Fruit fly (Drosophila melanogaster) whole organism, embryonic: ENCODE results near the gene BomT3.

ENCODE experiments used
- Atf-2 ChIP-seq: fragments of 200-800 bp; sonication (Bioruptor generic); optimal IDR thresholded peaks from 2 replicates; lab custom pipeline; 2016; ENCODE audit warnings: missing biosample characterization, missing genetic modification characterization
- CG10267 ChIP-seq: fragments of 200-800 bp; sonication (Bioruptor generic); optimal IDR thresholded peaks from 2 replicates; lab custom pipeline; 2018; ENCODE audit warnings: missing biosample characterization, mild to moderate bottlenecking, missing genetic modification characterization, moderate library complexity
- CG10366 ChIP-seq: fragments of 200-800 bp; sonication (Bioruptor generic); IDR thresholded peaks from 2 replicates; pipeline ENCODE4 v1.3.6; 2022; ENCODE audit warnings: missing biosample characterization, missing genetic modification characterization
- CG11723 ChIP-seq: fragments of 200-800 bp; sonication (Bioruptor generic); optimal IDR thresholded peaks from 2 replicates; lab custom pipeline; 2017; ENCODE audit warnings: missing biosample characterization, mild to moderate bottlenecking, missing genetic modification characterization
- CG1233 ChIP-seq: fragments of 200-800 bp; sonication (Bioruptor generic); optimal IDR thresholded peaks from 4 replicates; lab custom pipeline; 2018; ENCODE audit warnings: missing biosample characterization, mild to moderate bottlenecking, missing genetic modification characterization
- CG12391 ChIP-seq: fragments of 200-800 bp; sonication (Bioruptor generic); optimal IDR thresholded peaks from 3 replicates; lab custom pipeline; 2018; ENCODE audit warnings: missing biosample characterization, mild to moderate bottlenecking, missing genetic modification characterization, moderate library complexity
- CG13894 ChIP-seq: fragments of 200-800 bp; sonication (Bioruptor generic); optimal IDR thresholded peaks from 3 replicates; lab custom pipeline; 2018; ENCODE audit warnings: missing biosample characterization, mild to moderate bottlenecking, missing genetic modification characterization, moderate library complexity
- CG16813 ChIP-seq: fragments of 200-800 bp; sonication (Bioruptor generic); IDR thresholded peaks from 3 replicates; pipeline ENCODE4 v1.3.6; 2022; ENCODE audit warnings: missing biosample characterization, missing genetic modification characterization; ENCODE audit not compliant: partially characterized antibody
- CG16863 ChIP-seq: fragments of 200-800 bp; sonication (Bioruptor generic); optimal IDR thresholded peaks from 3 replicates; lab custom pipeline; 2016; ENCODE audit warnings: missing biosample characterization, missing genetic modification characterization
- CG4360 ChIP-seq: fragments of 200-800 bp; sonication (Bioruptor generic); IDR thresholded peaks from 2 replicates; pipeline ENCODE4 v1.3.6; 2022; ENCODE audit warnings: missing biosample characterization, missing genetic modification characterization
- CG4854 ChIP-seq: fragments of 200-800 bp; sonication (Bioruptor generic); optimal IDR thresholded peaks from 2 replicates; lab custom pipeline; 2016; ENCODE audit warnings: missing biosample characterization, missing genetic modification characterization, inconsistent platforms
- CG7556 ChIP-seq: fragments of 200-800 bp; sonication (Bioruptor generic); optimal IDR thresholded peaks from 2 replicates; lab custom pipeline; 2017; ENCODE audit warnings: missing biosample characterization, mild to moderate bottlenecking, missing genetic modification characterization
- CG7839 ChIP-seq: fragments of 200-800 bp; sonication (Bioruptor generic); optimal IDR thresholded peaks from 3 replicates; lab custom pipeline; 2018; ENCODE audit warnings: missing biosample characterization, mild to moderate bottlenecking, missing genetic modification characterization, moderate library complexity
- CG8765 ChIP-seq: fragments of 200-800 bp; sonication (Bioruptor generic); IDR thresholded peaks from 2 replicates; pipeline ENCODE4 v1.3.6; 2022; ENCODE audit warnings: missing biosample characterization, missing genetic modification characterization
- CkIIα-i1 ChIP-seq: fragments of 200-800 bp; sonication (Bioruptor generic); IDR thresholded peaks from 2 replicates; pipeline ENCODE4 v1.3.6; 2022; ENCODE audit warnings: missing biosample characterization, missing genetic modification characterization
- Elba2 ChIP-seq: fragments of 200-800 bp; sonication (Bioruptor generic); optimal IDR thresholded peaks from 3 replicates; lab custom pipeline; 2016; ENCODE audit warnings: missing biosample characterization, missing genetic modification characterization
- Fer2 ChIP-seq: fragments of 200-800 bp; sonication (Bioruptor generic); optimal IDR thresholded peaks from 2 replicates; lab custom pipeline; 2018; ENCODE audit warnings: missing biosample characterization, mild to moderate bottlenecking, missing genetic modification characterization, moderate library complexity
- GATAe ChIP-seq: fragments of 200-800 bp; sonication (Bioruptor generic); conservative IDR thresholded peaks from 2 replicates; pipeline ENCODE4 v1.3.6; 2022; ENCODE audit warnings: missing biosample characterization, missing genetic modification characterization
- HLH3B ChIP-seq: fragments of 200-800 bp; sonication (Bioruptor generic); IDR thresholded peaks from 2 replicates; pipeline ENCODE4 v1.3.6; 2022; ENCODE audit warnings: missing biosample characterization, missing genetic modification characterization
- MESR4 ChIP-seq: fragments of 200-800 bp; sonication (Bioruptor generic); optimal IDR thresholded peaks from 2 replicates; lab custom pipeline; 2018; ENCODE audit warnings: missing biosample characterization, mild to moderate bottlenecking, missing genetic modification characterization, moderate library complexity
- Med ChIP-seq: fragments of 200-800 bp; sonication (Bioruptor generic); peaks from one replicate; lab custom pipeline; 2016; ENCODE audit warnings: missing biosample characterization, missing genetic modification characterization, mild to moderate bottlenecking, inconsistent platforms, moderate library complexity
- Scr ChIP-seq: fragments of 200-800 bp; sonication (Bioruptor generic); IDR thresholded peaks from 2 replicates; pipeline ENCODE4 v1.3.6; 2022; ENCODE audit warnings: missing biosample characterization, missing genetic modification characterization; ENCODE audit not compliant: partially characterized antibody
- Spps ChIP-seq: fragments of 200-800 bp; sonication (Bioruptor generic); optimal IDR thresholded peaks from 2 replicates; lab custom pipeline; 2018; ENCODE audit warnings: missing biosample characterization, mild to moderate bottlenecking, missing genetic modification characterization
- Sry-δ ChIP-seq: fragments of 200-800 bp; sonication (Bioruptor generic); optimal IDR thresholded peaks from 2 replicates; lab custom pipeline; 2016; ENCODE audit warnings: missing biosample characterization, missing genetic modification characterization
- TFAM ChIP-seq: fragments of 200-800 bp; sonication (Bioruptor generic); optimal IDR thresholded peaks from 2 replicates; lab custom pipeline; 2017; ENCODE audit warnings: missing biosample characterization, missing genetic modification characterization, inconsistent platforms
- Taf1 ChIP-seq: fragments of 200-800 bp; sonication (Bioruptor generic); IDR thresholded peaks from 2 replicates; pipeline ENCODE4 v1.3.6; 2022; ENCODE audit warnings: missing biosample characterization, missing genetic modification characterization
- Xrp1 ChIP-seq: fragments of 200-800 bp; sonication (Bioruptor generic); IDR thresholded peaks from 2 replicates; pipeline ENCODE4 v1.3.6; 2022; ENCODE audit warnings: missing biosample characterization, missing genetic modification characterization
- al ChIP-seq: fragments of 200-800 bp; sonication (Bioruptor generic); IDR thresholded peaks from 2 replicates; pipeline ENCODE4 v1.3.6; 2022; ENCODE audit warnings: missing biosample characterization, missing genetic modification characterization
- bowl ChIP-seq: fragments of 200-800 bp; sonication (Bioruptor generic); IDR thresholded peaks from 2 replicates; pipeline ENCODE4 v1.3.6; 2022; ENCODE audit warnings: missing biosample characterization, missing genetic modification characterization
- btn ChIP-seq: fragments of 200-800 bp; sonication (Bioruptor generic); optimal IDR thresholded peaks from 2 replicates; lab custom pipeline; 2016; ENCODE audit warnings: missing biosample characterization, missing genetic modification characterization
- cato ChIP-seq: fragments of 200-800 bp; sonication (Bioruptor generic); optimal IDR thresholded peaks from 2 replicates; lab custom pipeline; 2016; ENCODE audit warnings: missing biosample characterization, missing genetic modification characterization, borderline replicate concordance
- crp ChIP-seq, 2 experiments: fragments of 200-800 bp; sonication (Bioruptor generic); optimal IDR thresholded peaks; 2 replicates in 1 of 2; 3 replicates in 1 of 2; lab custom pipeline; 2017; ENCODE audit warnings: missing biosample characterization in 2 of 2, missing genetic modification characterization in 2 of 2, mild to moderate bottlenecking in 1 of 2, moderate library complexity in 1 of 2
- cwo ChIP-seq: fragments of 200-800 bp; sonication (Bioruptor generic); optimal IDR thresholded peaks from 3 replicates; lab custom pipeline; 2017; ENCODE audit warnings: missing biosample characterization, missing genetic modification characterization, mild to moderate bottlenecking, moderate library complexity, missing genetic modification reagents
- dan ChIP-seq: fragments of 200-800 bp; sonication (Bioruptor generic); IDR thresholded peaks from 2 replicates; pipeline ENCODE4 v1.3.6; 2022; ENCODE audit warnings: missing biosample characterization, missing genetic modification characterization
- disco-r ChIP-seq: fragments of 200-800 bp; sonication (Bioruptor generic); optimal IDR thresholded peaks from 2 replicates; lab custom pipeline; 2016; ENCODE audit warnings: missing biosample characterization, missing genetic modification characterization
- dmrt99B ChIP-seq: fragments of 200-800 bp; sonication (Bioruptor generic); optimal IDR thresholded peaks from 2 replicates; lab custom pipeline; 2018; ENCODE audit warnings: missing biosample characterization, mild to moderate bottlenecking, missing genetic modification characterization, moderate library complexity
- dysf ChIP-seq: fragments of 200-800 bp; sonication (Bioruptor generic); IDR thresholded peaks from 3 replicates; pipeline ENCODE4 v1.3.6; 2022; ENCODE audit warnings: missing biosample characterization, missing genetic modification characterization
- exex ChIP-seq: fragments of 200-800 bp; sonication (Bioruptor generic); optimal IDR thresholded peaks from 4 replicates; lab custom pipeline; 2018; ENCODE audit warnings: missing biosample characterization, mild to moderate bottlenecking, missing genetic modification characterization, moderate library complexity
- gsb-n ChIP-seq: fragments of 200-800 bp; sonication (Bioruptor generic); optimal IDR thresholded peaks from 3 replicates; lab custom pipeline; 2018; ENCODE audit warnings: missing biosample characterization, mild to moderate bottlenecking, missing genetic modification characterization
- insv ChIP-seq, 2 experiments: fragments of 200-800 bp; sonication (Bioruptor generic); optimal IDR thresholded peaks; 3 replicates each; lab custom pipeline; 2016 to 2018; ENCODE audit warnings: missing biosample characterization in 2 of 2, missing genetic modification characterization in 2 of 2
- otp ChIP-seq: fragments of 200-800 bp; sonication (Bioruptor generic); IDR thresholded peaks from 3 replicates; pipeline ENCODE4, ENCODE4 v1.3.6; 2022; ENCODE audit warnings: missing biosample characterization, missing genetic modification characterization
- peb ChIP-seq: fragments of 200-800 bp; sonication (Bioruptor generic); IDR thresholded peaks from 2 replicates; pipeline ENCODE4 v1.3.6; 2022; ENCODE audit warnings: missing biosample characterization, missing genetic modification characterization
- pfk ChIP-seq: fragments of 200-800 bp; sonication (Bioruptor generic); optimal IDR thresholded peaks from 2 replicates; lab custom pipeline; 2018; ENCODE audit warnings: missing biosample characterization, mild to moderate bottlenecking, missing genetic modification characterization, moderate library complexity
- pita ChIP-seq: fragments of 200-800 bp; sonication (Bioruptor generic); optimal IDR thresholded peaks from 2 replicates; lab custom pipeline; 2017; ENCODE audit warnings: missing biosample characterization, mild to moderate bottlenecking, missing genetic modification characterization
- ranshi ChIP-seq: fragments of 200-800 bp; sonication (Bioruptor generic); IDR thresholded peaks from 2 replicates; pipeline ENCODE4 v1.3.6; 2022; ENCODE audit warnings: missing biosample characterization, missing genetic modification characterization
- sim ChIP-seq: fragments of 200-800 bp; sonication (Bioruptor generic); IDR thresholded peaks from 2 replicates; pipeline ENCODE4 v1.3.6; 2022; ENCODE audit warnings: missing biosample characterization, missing genetic modification characterization
- stwl ChIP-seq: fragments of 200-800 bp; sonication (Bioruptor generic); optimal IDR thresholded peaks from 3 replicates; lab custom pipeline; 2018; ENCODE audit warnings: missing biosample characterization, mild to moderate bottlenecking, missing genetic modification characterization, moderate library complexity
- tgo ChIP-seq: fragments of 200-800 bp; sonication (Bioruptor generic); IDR thresholded peaks from 3 replicates; pipeline ENCODE4 v1.3.6; 2022; ENCODE audit warnings: missing biosample characterization, missing genetic modification characterization
- trem ChIP-seq: fragments of 200-800 bp; optimal IDR thresholded peaks from 3 replicates; lab custom pipeline; 2019; ENCODE audit warnings: missing biosample characterization, mild to moderate bottlenecking, missing genetic modification characterization, moderate library complexity
- yki ChIP-seq: fragments of >200 bp; optimal IDR thresholded peaks from 3 replicates; lab custom pipeline; 2018

BomT3 gene

dm6 chr3R:22049134-22049796, 36.9 kb downstream of the BomT3 start (continued):
- TF ChIP-seq MESR4, result peak; percentile 7
- TF ChIP-seq Atf-2 (GFP tag; lab: Kevin White, UChicago), result peak; percentile 39
- peak; percentile 60 for TF ChIP-seq trem
- TF ChIP-seq Med (GFP tag; lab: Kevin White, UChicago), result peak; percentile 97
- peak in 1 of 2 experiments; percentile 20 for TF ChIP-seq crp (GFP tag; optimal IDR thresholded peaks at IDR 0.05; lab: Kevin White, UChicago)
- TF ChIP-seq ranshi, result peak; percentile 84
- TF ChIP-seq CG7839 (tag; lab: Kevin White, UChicago), result peak; percentile 85
- TF ChIP-seq gsb-n (tag; lab: Kevin White, UChicago), result peak; percentile 67
- TF ChIP-seq Spps (tag; lab: Kevin White, UChicago), result peak; percentile 65
- peak; percentile 38 for TF ChIP-seq exex (tag; lab: Kevin White, UChicago)
- TF ChIP-seq CG12391 (tag; lab: Kevin White, UChicago), result peak; percentile 84
- TF ChIP-seq dysf (GFP tag; lab: Robert Waterston, UW), result peak; percentile 87
- no peak for TF ChIP-seq CG16813 (GFP tag; lab: Robert Waterston, UW)
- TF ChIP-seq Sry-δ (GFP tag; lab: Kevin White, UChicago), result peak; percentile 32
- TF ChIP-seq CG1233 (GFP tag; lab: Kevin White, UChicago), result peak; percentile 74
- peak; percentile 85 for TF ChIP-seq CG7556
- peak; percentile 66; the same call in 1 of the 2 replicates for TF ChIP-seq CG8765 (GFP tag; lab: Robert Waterston, UW)
- TF ChIP-seq Xrp1 (GFP tag; lab: Robert Waterston, UW), result peak; percentile 86
- TF ChIP-seq tgo (GFP tag; lab: Robert Waterston, UW), result peak; percentile 85
- TF ChIP-seq Taf1 (GFP tag; lab: Robert Waterston, UW), result peak; percentile 61
- peak; percentile 70 for TF ChIP-seq CG16863 (GFP tag; lab: Kevin White, UChicago)
- peak; percentile 35 for TF ChIP-seq Fer2 (tag; lab: Kevin White, UChicago)
- no peak for TF ChIP-seq stwl
- TF ChIP-seq pita, result no peak
- peak; percentile 66 for TF ChIP-seq disco-r (GFP tag; lab: Kevin White, UChicago)
- TF ChIP-seq TFAM (GFP tag; lab: Kevin White, UChicago), result no peak
- peak; percentile 71 for TF ChIP-seq CG13894
- TF ChIP-seq Elba2 (GFP tag; lab: Kevin White, UChicago), result no peak
- peak; percentile 50 for TF ChIP-seq cato (GFP tag; lab: Kevin White, UChicago)
- TF ChIP-seq pfk (GFP tag; lab: Kevin White, UChicago), result no peak
- TF ChIP-seq otp (GFP tag; lab: Robert Waterston, UW), result peak; percentile 79
- no peak for TF ChIP-seq yki (lab: Kevin White, UChicago)
- TF ChIP-seq CG10267 (tag; lab: Kevin White, UChicago), result peak; percentile 70
- TF ChIP-seq CG4854, result peak; percentile 35
- TF ChIP-seq CkIIα-i1 (GFP tag; lab: Robert Waterston, UW), result 0 out of 2 replicates have a peak, but pooled peaks have one; percentile 40
- no peak for TF ChIP-seq Scr (GFP tag; lab: Robert Waterston, UW)
- TF ChIP-seq insv (GFP tag; optimal IDR thresholded peaks at IDR 0.05; lab: Kevin White, UChicago), result no peak
- peak; percentile 30 for TF ChIP-seq btn (GFP tag; lab: Kevin White, UChicago)
- TF ChIP-seq dan, result no peak
- TF ChIP-seq peb (GFP tag; lab: Robert Waterston, UW), result peak; percentile 55; the same call in 1 of the 2 replicates
- peak; percentile 46; the same call in 1 of the 2 replicates for TF ChIP-seq GATAe
- TF ChIP-seq bowl (GFP tag; lab: Robert Waterston, UW), result peak; percentile 57; the same call in 1 of the 2 replicates
- TF ChIP-seq sim (GFP tag; lab: Robert Waterston, UW), result peak; percentile 80
- TF ChIP-seq CG4360, result no peak
- peak; percentile 96 for TF ChIP-seq cwo (GFP tag; lab: Kevin White, UChicago)
- peak; percentile 87 for TF ChIP-seq dmrt99B
- TF ChIP-seq al (GFP tag; lab: Robert Waterston, UW), result peak; percentile 59; the same call in 1 of the 2 replicates
- peak; percentile 87 for TF ChIP-seq HLH3B
- peak; percentile 84 for TF ChIP-seq CG10366
- TF ChIP-seq CG11723 (GFP tag; lab: Kevin White, UChicago), result peak; percentile 63
